ENCODE assay signal across 1 fruit fly cellular context in genomic region chr3R:4394654-4395581, dm6.
TF ChIP-seq lines count a peak whose summit lies in the region.

No protein-coding gene starts in this region.

TF ChIP-seq in whole organism, embryonic, 481 proteins besides CTCF, POLR2A, EP300 and RAD21 (continued from another document and continues in another):
- peak; percentile 67 for TF ChIP-seq danr (GFP tag; IDR thresholded peaks at IDR 0.05; lab: Robert Waterston, UW)
- TF ChIP-seq peb (GFP tag; IDR thresholded peaks at IDR 0.05; lab: Robert Waterston, UW): no peak; the same call in 1 of the 2 replicates
- TF ChIP-seq CG18476 (GFP tag; optimal IDR thresholded peaks at IDR 0.05; lab: Kevin White, UChicago): peak; percentile 80
- peak; percentile 88 for TF ChIP-seq CG10209 (GFP tag; optimal IDR thresholded peaks at IDR 0.05; lab: Kevin White, UChicago)
- TF ChIP-seq CG7372 (GFP tag; IDR thresholded peaks at IDR 0.05; lab: Robert Waterston, UW): peak; percentile 72
- TF ChIP-seq Neu2 (GFP tag; optimal IDR thresholded peaks at IDR 0.05; lab: Kevin White, UChicago; ENCODE audit: borderline replicate concordance): no peak
- TF ChIP-seq ash1 (GFP tag; optimal IDR thresholded peaks at IDR 0.05; lab: Kevin White, UChicago): peak; percentile 4
- peak; percentile 85 for TF ChIP-seq chn (GFP tag; optimal IDR thresholded peaks at IDR 0.05; lab: Kevin White, UChicago)
- no peak for TF ChIP-seq pan (optimal IDR thresholded peaks at IDR 0.05; lab: Kevin White, UChicago)
- TF ChIP-seq pan (GFP tag; optimal IDR thresholded peaks at IDR 0.05 in 1 of 2, IDR thresholded peaks at IDR 0.05 in 1 of 2): peak in 1 of 2 experiments; percentile 90
- peak; percentile 75 for TF ChIP-seq Deaf1 (tag; optimal IDR thresholded peaks at IDR 0.05; lab: Kevin White, UChicago)
- TF ChIP-seq CG15696 (tag; optimal IDR thresholded peaks at IDR 0.05; lab: Kevin White, UChicago): no peak
- no peak for TF ChIP-seq sna (GFP tag; IDR thresholded peaks at IDR 0.05; lab: Robert Waterston, UW; ENCODE audit: partially characterized antibody)
- peak; percentile 80 for TF ChIP-seq Bteb2 (GFP tag; optimal IDR thresholded peaks at IDR 0.05; lab: Kevin White, UChicago)
- peak; percentile 70 for TF ChIP-seq CG3847 (GFP tag; IDR thresholded peaks at IDR 0.05; lab: Robert Waterston, UW)
- TF ChIP-seq CG3281 (GFP tag; optimal IDR thresholded peaks at IDR 0.05; lab: Kevin White, UChicago): peak; percentile 87
- peak; percentile 53; the same call in 1 of the 2 replicates for TF ChIP-seq sens-2 (GFP tag; IDR thresholded peaks at IDR 0.05; lab: Robert Waterston, UW)
- peak; percentile 75 for TF ChIP-seq CG30431 (GFP tag; optimal IDR thresholded peaks at IDR 0.05; lab: Kevin White, UChicago)
- peak; percentile 72 for TF ChIP-seq HmgD (GFP tag; optimal IDR thresholded peaks at IDR 0.05; lab: Kevin White, UChicago)
- peak; percentile 70 for TF ChIP-seq CG6654 (GFP tag; optimal IDR thresholded peaks at IDR 0.05; lab: Kevin White, UChicago)
- TF ChIP-seq CG12942 (GFP tag; optimal IDR thresholded peaks at IDR 0.05; lab: Kevin White, UChicago): peak; percentile 66
- TF ChIP-seq CG18619 (GFP tag; optimal IDR thresholded peaks at IDR 0.05; lab: Kevin White, UChicago): peak; percentile 82
- TF ChIP-seq grau (tag; optimal IDR thresholded peaks at IDR 0.05; lab: Kevin White, UChicago): peak; percentile 90
- no peak for TF ChIP-seq sc (optimal IDR thresholded peaks at IDR 0.05; lab: Kevin White, UChicago)
- peak; percentile 47 for TF ChIP-seq sc (GFP tag; optimal IDR thresholded peaks at IDR 0.05; lab: Kevin White, UChicago)
- no peak for TF ChIP-seq sqz (GFP tag; optimal IDR thresholded peaks at IDR 0.05; lab: Kevin White, UChicago)
- TF ChIP-seq CG1529 (GFP tag; optimal IDR thresholded peaks at IDR 0.05; lab: Kevin White, UChicago): peak; percentile 69
- TF ChIP-seq CG6854 (GFP tag; optimal IDR thresholded peaks at IDR 0.05; lab: Kevin White, UChicago): peak; percentile 73
- TF ChIP-seq br (optimal IDR thresholded peaks at IDR 0.05; lab: Kevin White, UChicago): no peak
- peak; percentile 85 for TF ChIP-seq Max (GFP tag; optimal IDR thresholded peaks at IDR 0.05; lab: Kevin White, UChicago)
- TF ChIP-seq Chrac-16 (GFP tag; optimal IDR thresholded peaks at IDR 0.05; lab: Kevin White, UChicago): peak; percentile 76
- peak; percentile 81 for TF ChIP-seq CG10654 (GFP tag; optimal IDR thresholded peaks at IDR 0.05; lab: Kevin White, UChicago)
- TF ChIP-seq tap (tag; optimal IDR thresholded peaks at IDR 0.05; lab: Kevin White, UChicago): peak; percentile 85
- peak; percentile 19 for TF ChIP-seq MESR4 (GFP tag; optimal IDR thresholded peaks at IDR 0.05; lab: Kevin White, UChicago)
- peak; percentile 91 for TF ChIP-seq CG31441 (GFP tag; IDR thresholded peaks at IDR 0.05; lab: Robert Waterston, UW)
- no peak for TF ChIP-seq hb (GFP tag; IDR thresholded peaks at IDR 0.05; lab: Robert Waterston, UW; ENCODE audit: partially characterized antibody)
- TF ChIP-seq Hmr (GFP tag; optimal IDR thresholded peaks at IDR 0.05; lab: Kevin White, UChicago): peak; percentile 89
- TF ChIP-seq CG2116 (GFP tag; optimal IDR thresholded peaks at IDR 0.05; lab: Kevin White, UChicago): peak; percentile 34
- no peak for TF ChIP-seq gsb-n (tag; optimal IDR thresholded peaks at IDR 0.05; lab: Kevin White, UChicago)
- TF ChIP-seq CG30020 (tag; optimal IDR thresholded peaks at IDR 0.05; lab: Kevin White, UChicago): peak; percentile 14
- TF ChIP-seq vvl (GFP tag; IDR thresholded peaks at IDR 0.05; lab: Robert Waterston, UW): peak; percentile 95
- peak; percentile 86 for TF ChIP-seq CG6689 (GFP tag; IDR thresholded peaks at IDR 0.05; lab: Robert Waterston, UW)
- peak; percentile 74 for TF ChIP-seq CG11398 (GFP tag; optimal IDR thresholded peaks at IDR 0.05; lab: Kevin White, UChicago)
- TF ChIP-seq scrt (GFP tag; optimal IDR thresholded peaks at IDR 0.05; lab: Kevin White, UChicago): peak; percentile 84
- TF ChIP-seq unpg (GFP tag; optimal IDR thresholded peaks at IDR 0.05; lab: Kevin White, UChicago): peak; percentile 90
- no peak for TF ChIP-seq CG15479 (GFP tag; optimal IDR thresholded peaks at IDR 0.05; lab: Kevin White, UChicago)
- TF ChIP-seq caup (GFP tag; optimal IDR thresholded peaks at IDR 0.05; lab: Kevin White, UChicago; ENCODE audit: severe bottlenecking): peak; percentile 87
- peak; percentile 91 for TF ChIP-seq slbo (GFP tag; IDR thresholded peaks at IDR 0.05; lab: Robert Waterston, UW)
- peak; percentile 88 to 90 for TF ChIP-seq bsh (GFP tag; optimal IDR thresholded peaks at IDR 0.05; lab: Kevin White, UChicago)
- peak; percentile 87 to 88 for TF ChIP-seq Pdp1 (GFP tag; optimal IDR thresholded peaks at IDR 0.05; lab: Kevin White, UChicago)
- TF ChIP-seq CG34422 (GFP tag; IDR thresholded peaks at IDR 0.05; lab: Robert Waterston, UW): peak; percentile 90
- TF ChIP-seq gcm2 (GFP tag; optimal IDR thresholded peaks at IDR 0.05; lab: Kevin White, UChicago): peak; percentile 46
- TF ChIP-seq esg (GFP tag; conservative IDR thresholded peaks at IDR 0.05; lab: Robert Waterston, UW): peak; percentile 86
- peak; percentile 72 for TF ChIP-seq ssp (GFP tag; IDR thresholded peaks at IDR 0.05; lab: Robert Waterston, UW)
- peak; percentile 81 for TF ChIP-seq Myb (GFP tag; optimal IDR thresholded peaks at IDR 0.05; lab: Kevin White, UChicago)
- TF ChIP-seq Atf3 (GFP tag; optimal IDR thresholded peaks at IDR 0.05; lab: Kevin White, UChicago): peak; percentile 64
- peak; percentile 82 for TF ChIP-seq btn (GFP tag; optimal IDR thresholded peaks at IDR 0.05; lab: Kevin White, UChicago)
- TF ChIP-seq CG42726 (GFP tag; IDR thresholded peaks at IDR 0.05; lab: Robert Waterston, UW; ENCODE audit: partially characterized antibody): no peak
- peak; percentile 74 for TF ChIP-seq CG13123 (GFP tag; optimal IDR thresholded peaks at IDR 0.05; lab: Kevin White, UChicago)
- TF ChIP-seq CG2678 (tag; optimal IDR thresholded peaks at IDR 0.05; lab: Kevin White, UChicago): peak; percentile 93
- TF ChIP-seq Usf (GFP tag; optimal IDR thresholded peaks at IDR 0.05; lab: Kevin White, UChicago): peak; percentile 76
- peak; percentile 85 for TF ChIP-seq wor (GFP tag; IDR thresholded peaks at IDR 0.05; lab: Robert Waterston, UW)
- TF ChIP-seq CG15269 (tag; optimal IDR thresholded peaks at IDR 0.05; lab: Kevin White, UChicago): peak; percentile 92
- TF ChIP-seq Ets65A (GFP tag; lab: Kevin White, UChicago): peak; percentile 99
- TF ChIP-seq aop (GFP tag; IDR thresholded peaks at IDR 0.05; lab: Robert Waterston, UW): no peak
- TF ChIP-seq unc-4 (GFP tag; IDR thresholded peaks at IDR 0.05; lab: Robert Waterston, UW; ENCODE audit: partially characterized antibody): no peak
- TF ChIP-seq eyg (GFP tag; optimal IDR thresholded peaks at IDR 0.05; lab: Kevin White, UChicago): peak; percentile 85
- peak; percentile 18 for TF ChIP-seq CG10431 (GFP tag; optimal IDR thresholded peaks at IDR 0.05; lab: Kevin White, UChicago)
- peak; percentile 45 for TF ChIP-seq MTF-1 (GFP tag; optimal IDR thresholded peaks at IDR 0.05; lab: Kevin White, UChicago; ENCODE audit: borderline replicate concordance)
- peak; percentile 70 for TF ChIP-seq gt (GFP tag; IDR thresholded peaks at IDR 0.05; lab: Robert Waterston, UW)
- peak; percentile 70 for TF ChIP-seq NC2β (GFP tag; optimal IDR thresholded peaks at IDR 0.05; lab: Kevin White, UChicago)
- TF ChIP-seq vnd (GFP tag; IDR thresholded peaks at IDR 0.05; lab: Robert Waterston, UW; ENCODE audit: partially characterized antibody): no peak
- TF ChIP-seq odd (GFP tag; optimal IDR thresholded peaks at IDR 0.05; lab: Kevin White, UChicago): peak; percentile 76
- no peak for TF ChIP-seq toy (GFP tag; IDR thresholded peaks at IDR 0.05; lab: Robert Waterston, UW)
- peak; percentile 86 for TF ChIP-seq CG14050 (GFP tag; IDR thresholded peaks at IDR 0.05; lab: Robert Waterston, UW)
- TF ChIP-seq tll (GFP tag; optimal IDR thresholded peaks at IDR 0.05; lab: Kevin White, UChicago): no peak
- TF ChIP-seq Oaz (GFP tag; IDR thresholded peaks at IDR 0.05; lab: Robert Waterston, UW): no peak; the same call in 1 of the 2 replicates
- TF ChIP-seq Dip3 (GFP tag; optimal IDR thresholded peaks at IDR 0.05; lab: Kevin White, UChicago): peak; percentile 92
- peak; percentile 49 for TF ChIP-seq p53 (GFP tag; optimal IDR thresholded peaks at IDR 0.05; lab: Kevin White, UChicago)
- TF ChIP-seq CoRest (tag; optimal IDR thresholded peaks at IDR 0.05; lab: Kevin White, UChicago): peak; percentile 91
- no peak for TF ChIP-seq fru (optimal IDR thresholded peaks at IDR 0.05; lab: Kevin White, UChicago)
- TF ChIP-seq stc (GFP tag; IDR thresholded peaks at IDR 0.05; lab: Robert Waterston, UW): peak; percentile 89
- peak; percentile 91 for TF ChIP-seq lbe (GFP tag; optimal IDR thresholded peaks at IDR 0.05; lab: Kevin White, UChicago)
- TF ChIP-seq CG1602 (GFP tag; optimal IDR thresholded peaks at IDR 0.05; lab: Kevin White, UChicago): peak; percentile 83
- no peak for TF ChIP-seq CkIIα-i1 (GFP tag; IDR thresholded peaks at IDR 0.05; lab: Robert Waterston, UW)
- TF ChIP-seq tup (GFP tag; optimal IDR thresholded peaks at IDR 0.05; lab: Kevin White, UChicago): peak; percentile 66
- no peak for TF ChIP-seq nerfin-2 (GFP tag; IDR thresholded peaks at IDR 0.05; lab: Robert Waterston, UW; ENCODE audit: partially characterized antibody)
- peak; percentile 86 for TF ChIP-seq CG32532 (GFP tag; IDR thresholded peaks at IDR 0.05; lab: Robert Waterston, UW)
- TF ChIP-seq Hey (tag; optimal IDR thresholded peaks at IDR 0.05; lab: Kevin White, UChicago): peak; percentile 67
- TF ChIP-seq CG7839 (tag; optimal IDR thresholded peaks at IDR 0.05; lab: Kevin White, UChicago): peak; percentile 94
- TF ChIP-seq crc (GFP tag; optimal IDR thresholded peaks at IDR 0.05; lab: Kevin White, UChicago): peak; percentile 80
- TF ChIP-seq Dbx (GFP tag; IDR thresholded peaks at IDR 0.05; lab: Robert Waterston, UW): peak; percentile 89
- TF ChIP-seq CG12219 (GFP tag; optimal IDR thresholded peaks at IDR 0.05; lab: Kevin White, UChicago): peak; percentile 91
- peak; percentile 86 for TF ChIP-seq ERR (GFP tag; optimal IDR thresholded peaks at IDR 0.05; lab: Kevin White, UChicago)
- TF ChIP-seq so (GFP tag; IDR thresholded peaks at IDR 0.05; lab: Robert Waterston, UW): peak; percentile 80; the same call in 2 of the 3 replicates
- peak; percentile 7 for TF ChIP-seq CG10565 (GFP tag; optimal IDR thresholded peaks at IDR 0.05; lab: Kevin White, UChicago)
- peak; percentile 88 for TF ChIP-seq lmd (GFP tag; IDR thresholded peaks at IDR 0.05; lab: Robert Waterston, UW)
- no peak for TF ChIP-seq Bgb (GFP tag; IDR thresholded peaks at IDR 0.05; lab: Robert Waterston, UW; ENCODE audit: partially characterized antibody)
- TF ChIP-seq CG15011 (GFP tag; optimal IDR thresholded peaks at IDR 0.05; lab: Kevin White, UChicago): peak; percentile 81
- TF ChIP-seq CG3726 (GFP tag; IDR thresholded peaks at IDR 0.05; lab: Robert Waterston, UW): peak; percentile 75
- peak; percentile 93 for TF ChIP-seq CG13624 (GFP tag; optimal IDR thresholded peaks at IDR 0.05; lab: Kevin White, UChicago)
- peak; percentile 58; the same call in 1 of the 3 replicates for TF ChIP-seq sr (GFP tag; IDR thresholded peaks at IDR 0.05; lab: Robert Waterston, UW)
- TF ChIP-seq lola (GFP tag; optimal IDR thresholded peaks at IDR 0.05; lab: Kevin White, UChicago): peak in 1 of 3 experiments; percentile 51
- TF ChIP-seq Side (GFP tag; optimal IDR thresholded peaks at IDR 0.05; lab: Kevin White, UChicago): peak; percentile 87
- TF ChIP-seq Kr (GFP tag; optimal IDR thresholded peaks at IDR 0.05; lab: Kevin White, UChicago): no peak
- TF ChIP-seq Fer2 (tag; optimal IDR thresholded peaks at IDR 0.05; lab: Kevin White, UChicago): peak; percentile 30
- peak; percentile 17; the same call in 1 of the 2 replicates for TF ChIP-seq chm (GFP tag; IDR thresholded peaks at IDR 0.05; lab: Robert Waterston, UW)
- peak; percentile 77 for TF ChIP-seq CG12104 (GFP tag; optimal IDR thresholded peaks at IDR 0.05; lab: Kevin White, UChicago)
- peak; percentile 68 for TF ChIP-seq CG11696 (GFP tag; IDR thresholded peaks at IDR 0.05; lab: Robert Waterston, UW)
- TF ChIP-seq B-H2 (GFP tag; optimal IDR thresholded peaks at IDR 0.05; lab: Kevin White, UChicago): peak; percentile 5
- peak; percentile 74 for TF ChIP-seq CG31388 (GFP tag; optimal IDR thresholded peaks at IDR 0.05; lab: Kevin White, UChicago)
- TF ChIP-seq CG10321 (GFP tag; IDR thresholded peaks at IDR 0.05; lab: Robert Waterston, UW): peak; percentile 61; the same call in 1 of the 2 replicates
- no peak for TF ChIP-seq klu (GFP tag; IDR thresholded peaks at IDR 0.05; lab: Robert Waterston, UW)
- peak; percentile 95 for TF ChIP-seq gro (GFP tag; optimal IDR thresholded peaks at IDR 0.05; lab: Kevin White, UChicago)
- peak; percentile 62 for TF ChIP-seq CG3163 (GFP tag; optimal IDR thresholded peaks at IDR 0.05; lab: Kevin White, UChicago)
- peak; percentile 75 for TF ChIP-seq wdn (GFP tag; IDR thresholded peaks at IDR 0.05; lab: Robert Waterston, UW)
- peak; percentile 45 for TF ChIP-seq da (GFP tag; optimal IDR thresholded peaks at IDR 0.05; lab: Kevin White, UChicago)
- TF ChIP-seq CG9932 (GFP tag; IDR thresholded peaks at IDR 0.05; lab: Robert Waterston, UW): peak; percentile 76
- TF ChIP-seq shn (GFP tag; optimal IDR thresholded peaks at IDR 0.05; lab: Kevin White, UChicago): peak; percentile 69
- peak; percentile 82 for TF ChIP-seq Asciz (GFP tag; optimal IDR thresholded peaks at IDR 0.05; lab: Kevin White, UChicago)
- peak; percentile 69 for TF ChIP-seq rib (GFP tag; IDR thresholded peaks at IDR 0.05; lab: Robert Waterston, UW)
- TF ChIP-seq Awh (GFP tag; IDR thresholded peaks at IDR 0.05; lab: Robert Waterston, UW): peak; percentile 72; the same call in 1 of the 2 replicates
- peak; percentile 85 for TF ChIP-seq repo (GFP tag; optimal IDR thresholded peaks at IDR 0.05; lab: Kevin White, UChicago)
- TF ChIP-seq knrl (GFP tag; IDR thresholded peaks at IDR 0.05; lab: Robert Waterston, UW; ENCODE audit: partially characterized antibody): no peak
- TF ChIP-seq CG12071 (GFP tag; optimal IDR thresholded peaks at IDR 0.05; lab: Kevin White, UChicago): peak; percentile 89
- peak; percentile 57; the same call in 1 of the 2 replicates for TF ChIP-seq MBD-R2 (GFP tag; IDR thresholded peaks at IDR 0.05; lab: Robert Waterston, UW)
- TF ChIP-seq gem (tag; optimal IDR thresholded peaks at IDR 0.05; lab: Kevin White, UChicago): peak; percentile 94
- peak; percentile 14 for TF ChIP-seq BEAF-32 (GFP tag; optimal IDR thresholded peaks at IDR 0.05; lab: Kevin White, UChicago)
- peak; percentile 91 for TF ChIP-seq bcd (GFP tag; optimal IDR thresholded peaks at IDR 0.05; lab: Kevin White, UChicago)
- TF ChIP-seq CG32767 (GFP tag; IDR thresholded peaks at IDR 0.05; lab: Robert Waterston, UW): peak; percentile 83
